Fruit fly (Drosophila melanogaster): Measurements from ENCODE around the gene CG11178.

dm6 chrX:13605381-13605780 lies at the start of gene CG11178:
- no peak for TF ChIP-seq CG3032 (tag; optimal IDR thresholded peaks at IDR 0.05)
- no peak for TF ChIP-seq fkh (GFP tag; optimal IDR thresholded peaks at IDR 0.05)
- TF ChIP-seq CG6808 (GFP tag; optimal IDR thresholded peaks at IDR 0.05) = no peak
- no peak for TF ChIP-seq fd85E (GFP tag; optimal IDR thresholded peaks at IDR 0.05)
- TF ChIP-seq Eip93F (GFP tag; optimal IDR thresholded peaks at IDR 0.05) = no peak
- TF ChIP-seq CG1621 (tag; optimal IDR thresholded peaks at IDR 0.05) = no peak
- no peak for TF ChIP-seq Ets96B (tag; optimal IDR thresholded peaks at IDR 0.05)
